Worm (Caenorhabditis elegans): Measurements from ENCODE around the gene srh-181.

DNA sequence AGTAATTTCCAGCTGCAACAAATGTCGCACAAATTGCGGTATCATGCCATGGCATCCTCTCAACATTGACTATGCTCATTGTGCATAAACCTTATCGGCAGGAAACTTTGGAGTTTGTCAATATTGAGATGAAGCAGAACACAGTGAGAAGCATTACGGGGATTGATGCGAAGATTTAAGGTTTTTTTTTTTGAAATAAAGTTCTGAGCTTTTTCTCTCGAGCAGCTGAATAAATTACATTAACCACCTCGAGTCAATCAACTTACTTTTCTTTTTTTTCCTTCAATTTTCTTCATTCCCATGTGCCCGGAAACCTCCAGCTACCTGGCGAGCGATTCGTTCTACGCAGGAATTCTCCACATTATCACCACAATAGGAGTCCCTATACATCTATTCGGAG, 1.8 kb downstream of the srh-181 start, which contains the start of gene srh-179:
- TF ChIP-seq ama-1 (optimal IDR thresholded peaks at IDR 0.05), result no peak
- TF ChIP-seq nhr-23 (tag; optimal IDR thresholded peaks at IDR 0.05), result no peak
- no peak for TF ChIP-seq lin-15B (tag; optimal IDR thresholded peaks at IDR 0.05)

Data from whole organism, L3 larva.